Worm (Caenorhabditis elegans) whole organism, L1 larva: ENCODE measurements around the gene K07H8.12.

ENCODE experiments used
- C16A3.4 ChIP-seq: fragments of 150-350 bp; optimal IDR thresholded peaks from 2 replicates; lab custom pipeline; 2014; ENCODE audit warnings: missing biosample characterization, missing genetic modification characterization
- C34B4.2 ChIP-seq: sonication (generic microtip); optimal IDR thresholded peaks from 2 replicates; lab custom pipeline; 2017; ENCODE audit warnings: mild to moderate bottlenecking, missing genetic modification characterization, missing compliant biosample characterization
- F16B12.6 ChIP-seq: fragments of 150-350 bp; optimal IDR thresholded peaks from 2 replicates; lab custom pipeline; 2014; ENCODE audit warnings: missing biosample characterization, missing genetic modification characterization
- ama-1 ChIP-seq: fragments of 150-350 bp; optimal IDR thresholded peaks from 2 replicates; lab custom pipeline; 2014
- blmp-1 ChIP-seq: fragments of 150-350 bp; optimal IDR thresholded peaks from 2 replicates; lab custom pipeline; 2014; ENCODE audit warnings: missing biosample characterization, missing genetic modification characterization
- ceh-63 ChIP-seq: fragments of 200-800 bp; sonication (Bioruptor generic); optimal IDR thresholded peaks from 2 replicates; lab custom pipeline; 2018; ENCODE audit warnings: mild to moderate bottlenecking, missing genetic modification characterization, missing compliant biosample characterization
- ceh-82 ChIP-seq, 3 experiments: fragments of 150-350 bp in 1 of 3; sonication (generic microtip) in 2 of 3; optimal IDR thresholded peaks; 2 replicates each; lab custom pipeline; 2014 to 2017; ENCODE audit warnings: missing biosample characterization in 3 of 3, missing genetic modification characterization in 3 of 3
- ceh-88 ChIP-seq: fragments of 200-800 bp; sonication (Bioruptor generic); IDR thresholded peaks from 2 replicates; pipeline ENCODE4 v1.3.6; 2022; ENCODE audit warnings: missing genetic modification characterization, missing compliant biosample characterization
- ceh-90 ChIP-seq: sonication (generic microtip); optimal IDR thresholded peaks from 2 replicates; lab custom pipeline; 2016; ENCODE audit warnings: missing genetic modification characterization, missing compliant biosample characterization
- ces-1 ChIP-seq: fragments of 150-350 bp; optimal IDR thresholded peaks from 2 replicates; lab custom pipeline; 2014; ENCODE audit warnings: missing biosample characterization, missing genetic modification reagents, missing genetic modification characterization
- dsc-1 ChIP-seq: sonication (generic microtip); optimal IDR thresholded peaks from 2 replicates; lab custom pipeline; 2016; ENCODE audit warnings: mild to moderate bottlenecking, missing genetic modification characterization, missing compliant biosample characterization
- efl-1 ChIP-seq, 4 experiments: fragments of 150-350 bp; optimal IDR thresholded peaks in 3 of 4; peaks in 1 of 4; 1 replicate in 1 of 4; 2 replicates in 3 of 4; lab custom pipeline; 2014; ENCODE audit warnings: missing biosample characterization in 2 of 4, missing genetic modification characterization in 2 of 4, missing genetic modification reagents in 2 of 4
- efl-3 ChIP-seq: fragments of 200-800 bp; sonication (Bioruptor generic); optimal IDR thresholded peaks from 2 replicates; lab custom pipeline; 2018; ENCODE audit warnings: mild to moderate bottlenecking, missing genetic modification characterization, missing compliant biosample characterization
- elt-3 ChIP-seq, 6 experiments: fragments of 150-350 bp in 1 of 6; sonication (generic microtip); optimal IDR thresholded peaks; 2 replicates each; lab custom pipeline; 2017 to 2018; ENCODE audit warnings: missing biosample characterization in 6 of 6, missing genetic modification characterization in 6 of 6, inconsistent platforms in 1 of 6
- fkh-4 ChIP-seq: sonication (generic microtip); optimal IDR thresholded peaks from 2 replicates; lab custom pipeline; 2016; ENCODE audit warnings: missing compliant biosample characterization, missing genetic modification characterization, borderline replicate concordance
- fos-1 ChIP-seq: fragments of 150-350 bp; optimal IDR thresholded peaks from 2 replicates; lab custom pipeline; 2014; ENCODE audit warnings: missing biosample characterization, missing genetic modification characterization
- grh-1 ChIP-seq: fragments of 200-800 bp; sonication (Bioruptor generic); IDR thresholded peaks from 2 replicates; pipeline ENCODE4 v1.3.6; 2022; ENCODE audit warnings: missing genetic modification reagents, missing genetic modification characterization, missing compliant biosample characterization
- hlh-17 ChIP-seq: fragments of 200-800 bp; sonication (Bioruptor generic); optimal IDR thresholded peaks from 2 replicates; lab custom pipeline; 2018; ENCODE audit warnings: missing genetic modification characterization, mild to moderate bottlenecking, missing compliant biosample characterization, moderate library complexity, borderline replicate concordance
- hlh-4 ChIP-seq: sonication (generic microtip); optimal IDR thresholded peaks from 2 replicates; lab custom pipeline; 2016; ENCODE audit warnings: mild to moderate bottlenecking, missing genetic modification characterization, missing compliant biosample characterization
- hpl-2 ChIP-seq: fragments of 150-350 bp; optimal IDR thresholded peaks from 2 replicates; lab custom pipeline; 2014; ENCODE audit warnings: missing biosample characterization, missing genetic modification reagents, missing genetic modification characterization
- irx-1 ChIP-seq: sonication (generic microtip); optimal IDR thresholded peaks from 2 replicates; lab custom pipeline; 2016; ENCODE audit warnings: missing genetic modification characterization, missing compliant biosample characterization
- isw-1 ChIP-seq: fragments of 200-800 bp; sonication (Bioruptor generic); IDR thresholded peaks from 2 replicates; pipeline ENCODE4 v1.3.6; 2022; ENCODE audit warnings: missing genetic modification characterization, missing compliant biosample characterization
- lin-13 ChIP-seq: fragments of 150-350 bp; optimal IDR thresholded peaks from 2 replicates; lab custom pipeline; 2014; ENCODE audit warnings: missing biosample characterization, missing genetic modification reagents, missing genetic modification characterization
- lin-14 ChIP-seq: fragments of 200-800 bp; sonication (Bioruptor generic); optimal IDR thresholded peaks from 2 replicates; lab custom pipeline; 2018; ENCODE audit warnings: mild to moderate bottlenecking, missing genetic modification characterization, moderate library complexity, missing compliant biosample characterization
- lin-35 ChIP-seq, 2 experiments: fragments of 150-350 bp; optimal IDR thresholded peaks; 2 replicates each; lab custom pipeline; 2014; ENCODE audit warnings: missing biosample characterization in 2 of 2, missing genetic modification characterization in 2 of 2, missing genetic modification reagents in 2 of 2
- lin-39 ChIP-seq: fragments of 150-350 bp; optimal IDR thresholded peaks from 2 replicates; lab custom pipeline; 2014; ENCODE audit warnings: missing biosample characterization, missing genetic modification reagents, missing genetic modification characterization
- mep-1 ChIP-seq: fragments of 150-350 bp; optimal IDR thresholded peaks from 2 replicates; lab custom pipeline; 2014; ENCODE audit warnings: missing biosample characterization, missing genetic modification characterization
- nhr-11 ChIP-seq: fragments of 150-350 bp; optimal IDR thresholded peaks from 2 replicates; lab custom pipeline; 2014; ENCODE audit warnings: missing biosample characterization, missing genetic modification characterization
- nhr-20 ChIP-seq: sonication (generic microtip); optimal IDR thresholded peaks from 2 replicates; lab custom pipeline; 2016; ENCODE audit warnings: mild to moderate bottlenecking, missing genetic modification characterization, missing compliant biosample characterization
- nhr-71 ChIP-seq: sonication (generic microtip); optimal IDR thresholded peaks from 2 replicates; lab custom pipeline; 2016; ENCODE audit warnings: mild to moderate bottlenecking, missing genetic modification characterization, moderate library complexity, missing compliant biosample characterization
- nhr-85 ChIP-seq: sonication (generic microtip); peaks from one replicate; lab custom pipeline; 2016; ENCODE audit warnings: missing genetic modification characterization, inconsistent platforms, missing compliant biosample characterization
- nhr-90 ChIP-seq: sonication (generic microtip); optimal IDR thresholded peaks from 2 replicates; lab custom pipeline; 2016; ENCODE audit warnings: mild to moderate bottlenecking, missing genetic modification characterization, missing compliant biosample characterization; ENCODE audit not compliant: poor library complexity
- pag-3 ChIP-seq: sonication (generic microtip); optimal IDR thresholded peaks from 2 replicates; lab custom pipeline; 2017; ENCODE audit warnings: missing genetic modification characterization, mild to moderate bottlenecking, missing compliant biosample characterization, antibody characterized with exemption, borderline replicate concordance; ENCODE audit not compliant: insufficient read depth
- pax-3 ChIP-seq: fragments of 200-800 bp; sonication (Bioruptor generic); optimal IDR thresholded peaks from 2 replicates; lab custom pipeline; 2018; ENCODE audit warnings: mild to moderate bottlenecking, missing genetic modification characterization, moderate library complexity, missing compliant biosample characterization
- rnt-1 ChIP-seq: sonication (generic microtip); optimal IDR thresholded peaks from 2 replicates; lab custom pipeline; 2016; ENCODE audit warnings: mild to moderate bottlenecking, missing genetic modification characterization, moderate library complexity, missing compliant biosample characterization
- skn-1 ChIP-seq: fragments of 150-350 bp; optimal IDR thresholded peaks from 2 replicates; lab custom pipeline; 2014; ENCODE audit warnings: missing biosample characterization, missing genetic modification characterization
- sptf-1 ChIP-seq: fragments of 150-350 bp; optimal IDR thresholded peaks from 2 replicates; lab custom pipeline; 2014; ENCODE audit warnings: missing biosample characterization, missing genetic modification characterization
- tbx-2 ChIP-seq: sonication (generic microtip); optimal IDR thresholded peaks from 2 replicates; lab custom pipeline; 2016; ENCODE audit warnings: missing genetic modification characterization, missing compliant biosample characterization
- unc-30 ChIP-seq: sonication (generic microtip); optimal IDR thresholded peaks from 2 replicates; lab custom pipeline; 2017; ENCODE audit warnings: missing biosample characterization, missing genetic modification characterization
- vab-15 ChIP-seq: sonication (generic microtip); optimal IDR thresholded peaks from 2 replicates; lab custom pipeline; 2017; ENCODE audit warnings: missing genotype, mild to moderate bottlenecking, missing genetic modification characterization, missing compliant biosample characterization
- zag-1 ChIP-seq: fragments of 150-350 bp; optimal IDR thresholded peaks from 2 replicates; lab custom pipeline; 2014; ENCODE audit warnings: missing biosample characterization, missing genetic modification characterization
- zip-4 ChIP-seq: fragments of 200-800 bp; sonication (Bioruptor generic); optimal IDR thresholded peaks from 2 replicates; lab custom pipeline; 2018; ENCODE audit warnings: mild to moderate bottlenecking, missing genetic modification characterization, moderate library complexity, missing compliant biosample characterization
- ztf-11 ChIP-seq, 2 experiments: sonication (generic microtip); optimal IDR thresholded peaks; 2 replicates each; lab custom pipeline; 2016 to 2017; ENCODE audit warnings: missing genetic modification characterization in 2 of 2, missing biosample characterization in 1 of 2, missing compliant biosample characterization in 1 of 2

K07H8.12 gene

ce11 chrIV:8244112-8244511 lies 32.4 kb downstream of the K07H8.12 start, which contains the start of gene T09A12.1:
Gene T09A12.1 (plus strand): TSS chrIV:8244412.
- TF ChIP-seq ces-1 (GFP tag; lab: Kevin White, UChicago) (no peak), lin-39 (tag; lab: Kevin White, UChicago) (no peak), efl-1 (optimal IDR thresholded peaks at IDR 0.05; lab: Kevin White, UChicago) (no peak), efl-1 (GFP tag; optimal IDR thresholded peaks at IDR 0.05 in 1 of 2; lab: Kevin White, UChicago) (no peak), hpl-2 (GFP tag; lab: Kevin White, UChicago) (no peak), irx-1 (tag; lab: Kevin White, UChicago) (no peak), lin-14 (GFP tag; lab: Kevin White, UChicago) (no peak), ama-1 (lab: Kevin White, UChicago) (no peak), fos-1 (tag; lab: Kevin White, UChicago) (no peak), hlh-4 (tag; lab: Kevin White, UChicago) (no peak)

ce11 chrIV:8243599-8243998 lies 32.9 kb downstream of the K07H8.12 start, which contains the start of gene T09A12.8:
Gene T09A12.8 (minus strand): TSS chrIV:8243699.
- no peak for TF ChIP-seq skn-1
- no peak for TF ChIP-seq nhr-20
- TF ChIP-seq nhr-90 (tag; lab: Kevin White, UChicago) = no peak
- TF ChIP-seq fkh-4 (tag; lab: Kevin White, UChicago) = no peak
- TF ChIP-seq ztf-11 (tag; optimal IDR thresholded peaks at IDR 0.05; lab: Kevin White, UChicago) = no peak
- no peak for TF ChIP-seq unc-30
- no peak for TF ChIP-seq C16A3.4 (tag; lab: Kevin White, UChicago)
- no peak for TF ChIP-seq dsc-1 (tag; lab: Kevin White, UChicago)
- TF ChIP-seq isw-1 (GFP tag; lab: Robert Waterston, UW) = no peak
- TF ChIP-seq lin-13 (GFP tag; lab: Kevin White, UChicago) = no peak
- TF ChIP-seq elt-3 (tag; optimal IDR thresholded peaks at IDR 0.05; lab: Kevin White, UChicago) = no peak
- no peak for TF ChIP-seq pax-3 (tag; lab: Kevin White, UChicago)

- TF ChIP-seq hlh-17 (GFP tag; lab: Kevin White, UChicago) (no peak), grh-1 (GFP tag; lab: Robert Waterston, UW) (no peak), nhr-85 (tag; lab: Kevin White, UChicago) (peak; percentile 84), pag-3 (tag; lab: Kevin White, UChicago) (no peak), lin-35 (GFP tag; optimal IDR thresholded peaks at IDR 0.05; lab: Kevin White, UChicago) (no peak), ztf-11 (tag; optimal IDR thresholded peaks at IDR 0.05; lab: Kevin White, UChicago) (no peak), blmp-1 (tag; lab: Kevin White, UChicago) (peak; percentile 15), zag-1 (tag; lab: Kevin White, UChicago) (no peak), ceh-88 (GFP tag; lab: Robert Waterston, UW) (no peak), isw-1 (GFP tag; lab: Robert Waterston, UW) (no peak), C16A3.4 (tag; lab: Kevin White, UChicago) (no peak), nhr-20 (no peak), ceh-90 (tag; lab: Kevin White, UChicago) (no peak), rnt-1 (peak; percentile 3), lin-14 (GFP tag; lab: Kevin White, UChicago) (no peak), tbx-2 (no peak), ceh-63 (no peak), F16B12.6 (tag; lab: Kevin White, UChicago) (no peak), zip-4 (no peak), ama-1 (lab: Kevin White, UChicago) (no peak), lin-39 (tag; lab: Kevin White, UChicago) (no peak), ceh-82 (tag; optimal IDR thresholded peaks at IDR 0.05; lab: Kevin White, UChicago) (no peak), vab-15 (tag; lab: Kevin White, UChicago) (no peak), efl-3 (no peak), nhr-11 (tag; lab: Kevin White, UChicago) (no peak), mep-1 (tag; lab: Kevin White, UChicago) (no peak), efl-1 (optimal IDR thresholded peaks at IDR 0.05; lab: Kevin White, UChicago) (no peak), efl-1 (GFP tag; optimal IDR thresholded peaks at IDR 0.05 in 1 of 2; lab: Kevin White, UChicago) (peak in 1 of 2 experiments; percentile 70), nhr-71 (tag; lab: Kevin White, UChicago) (no peak), C34B4.2 (tag; lab: Kevin White, UChicago) (no peak), lin-13 (GFP tag; lab: Kevin White, UChicago) (no peak), sptf-1 (tag; lab: Kevin White, UChicago) (no peak)
Observed at ce11 chrIV:8243170-8243569, 33.3 kb downstream of the K07H8.12 start.
